Fruit fly (Drosophila melanogaster) whole organism, pupa: ENCODE data around the gene Trp1.

Experiments used
- CG10348 ChIP-seq: fragments of 200-800 bp; sonication (Bioruptor generic); IDR thresholded peaks from 2 replicates; pipeline ENCODE4 v1.3.6; 2022; ENCODE audit warnings: missing biosample characterization, missing genetic modification characterization
- CG32121 ChIP-seq: fragments of 200-800 bp; sonication (Bioruptor generic); IDR thresholded peaks from 2 replicates; pipeline ENCODE4 v1.3.6; 2022; ENCODE audit warnings: missing biosample characterization, missing genetic modification characterization
- CG8159 ChIP-seq: fragments of 200-800 bp; sonication (Bioruptor generic); optimal IDR thresholded peaks from 3 replicates; lab custom pipeline; 2018; ENCODE audit warnings: missing biosample characterization, mild to moderate bottlenecking, missing genetic modification characterization, moderate library complexity
- CG9948 ChIP-seq: fragments of 200-800 bp; sonication (Bioruptor generic); optimal IDR thresholded peaks from 2 replicates; lab custom pipeline; 2018; ENCODE audit warnings: missing biosample characterization, mild to moderate bottlenecking, missing genetic modification characterization, moderate library complexity
- EcR ChIP-seq: fragments of 200-800 bp; sonication (Bioruptor generic); optimal IDR thresholded peaks from 3 replicates; lab custom pipeline; 2019; ENCODE audit warnings: missing biosample characterization, missing genetic modification characterization, mild to moderate bottlenecking, moderate library complexity, missing genetic modification reagents
- Ets98B ChIP-seq: fragments of 200-800 bp; sonication (Bioruptor generic); IDR thresholded peaks from 2 replicates; pipeline ENCODE4 v1.3.6; 2022; ENCODE audit warnings: missing biosample characterization, missing genetic modification characterization
- Pif1B ChIP-seq: fragments of 200-800 bp; sonication (Bioruptor generic); optimal IDR thresholded peaks from 3 replicates; lab custom pipeline; 2016; ENCODE audit warnings: missing biosample characterization, missing genetic modification characterization
- Snoo ChIP-seq: fragments of 200-800 bp; sonication (Bioruptor generic); optimal IDR thresholded peaks from 3 replicates; lab custom pipeline; 2017; ENCODE audit warnings: missing biosample characterization, mild to moderate bottlenecking, missing genetic modification characterization, inconsistent platforms
- fd96Ca ChIP-seq: fragments of 200-800 bp; sonication (Bioruptor generic); IDR thresholded peaks from 3 replicates; pipeline ENCODE4 v1.3.6; 2022; ENCODE audit warnings: missing biosample characterization, missing genetic modification characterization

DNA sequence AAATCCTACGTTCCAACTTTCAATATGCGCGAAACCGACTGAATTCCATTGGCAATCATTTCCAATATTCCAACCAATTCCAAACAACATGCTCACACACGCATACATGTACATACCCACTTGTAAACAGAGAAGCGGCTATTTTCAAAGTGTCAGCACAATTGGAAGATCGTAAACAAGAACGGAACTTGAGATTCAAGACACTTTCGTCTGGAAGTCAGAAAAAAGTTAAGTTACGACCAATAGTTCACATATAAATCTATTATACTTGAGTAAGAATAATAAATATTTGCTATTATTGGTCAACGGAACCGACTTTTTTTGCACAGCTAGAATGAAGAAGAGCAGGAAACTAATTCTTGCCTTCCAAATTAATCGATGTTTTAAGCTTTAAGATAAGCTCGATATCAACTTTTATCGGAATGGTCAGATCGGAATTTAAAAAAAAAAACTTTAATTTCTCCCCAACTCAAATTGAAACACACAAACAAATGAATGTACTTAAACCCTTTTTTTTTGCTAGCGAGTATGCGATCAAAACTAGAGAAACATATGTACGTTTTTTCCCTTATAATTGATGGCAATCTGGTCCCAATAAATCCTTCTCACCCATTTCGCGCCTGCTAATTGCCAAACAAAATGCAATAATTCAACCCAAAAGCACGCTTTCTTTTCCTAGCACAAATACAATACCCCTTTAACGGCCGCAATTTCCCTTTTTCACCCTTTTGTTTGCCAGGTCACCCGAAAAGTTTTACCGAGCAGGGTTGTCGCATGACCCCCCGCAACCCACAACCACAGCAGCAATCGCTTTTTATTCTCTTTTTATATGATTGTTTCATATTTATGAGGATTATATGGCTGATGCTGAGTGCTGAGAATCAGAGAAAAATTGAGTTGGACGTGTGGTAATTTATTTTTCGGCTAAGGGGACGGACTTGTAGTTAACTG, 6.5 kb upstream of the Trp1 start, which contains the start of the genes CG31875 and SoYb:
- no peak for TF ChIP-seq Snoo
- TF ChIP-seq EcR: no peak
- TF ChIP-seq CG10348: no peak
- TF ChIP-seq CG8159 (tag; lab: Kevin White, UChicago): no peak
- TF ChIP-seq CG9948 (tag; lab: Kevin White, UChicago): no peak
- TF ChIP-seq fd96Ca (GFP tag; lab: Robert Waterston, UW): no peak
- no peak for TF ChIP-seq CG32121
- TF ChIP-seq Pif1B: no peak
- no peak for TF ChIP-seq Ets98B (GFP tag; lab: Robert Waterston, UW)
